Worm (Caenorhabditis elegans) whole organism, young adult: ENCODE results near the gene T05D4.2.

Experiments
- F57C9.4 ChIP-seq: sonication (generic microtip); optimal IDR thresholded peaks from 2 replicates; lab custom pipeline; 2017; ENCODE audit warnings: mild to moderate bottlenecking, missing genetic modification characterization, missing compliant biosample characterization
- K12H6.12 ChIP-seq: fragments of 200-800 bp; sonication (Bioruptor generic); optimal IDR thresholded peaks from 2 replicates; lab custom pipeline; 2018; ENCODE audit warnings: mild to moderate bottlenecking, missing genetic modification characterization, missing compliant biosample characterization
- Y53F4B.3 ChIP-seq: fragments of 200-800 bp; sonication (Bioruptor generic); IDR thresholded peaks from 2 replicates; pipeline ENCODE4 v1.3.6; 2022; ENCODE audit warnings: missing genetic modification reagents, missing genetic modification characterization, missing compliant biosample characterization
- lin-40 ChIP-seq: sonication (generic microtip); optimal IDR thresholded peaks from 2 replicates; lab custom pipeline; 2016; ENCODE audit warnings: missing genetic modification characterization, mild to moderate bottlenecking, missing compliant biosample characterization, missing genotype, missing genetic modification reagents
- madf-8 ChIP-seq: fragments of 200-800 bp; sonication (Bioruptor generic); conservative IDR thresholded peaks from 2 replicates; pipeline ENCODE4 v1.3.6; 2022; ENCODE audit warnings: missing genetic modification reagents, missing genetic modification characterization, missing compliant biosample characterization
- unc-130 ChIP-seq: sonication (generic microtip); optimal IDR thresholded peaks from 2 replicates; lab custom pipeline; 2016; ENCODE audit warnings: missing genetic modification reagents, missing genetic modification characterization, missing compliant biosample characterization
- ztf-26 ChIP-seq: sonication (generic microtip); optimal IDR thresholded peaks from 2 replicates; lab custom pipeline; 2017; ENCODE audit warnings: missing genetic modification characterization, missing compliant biosample characterization

DNA sequence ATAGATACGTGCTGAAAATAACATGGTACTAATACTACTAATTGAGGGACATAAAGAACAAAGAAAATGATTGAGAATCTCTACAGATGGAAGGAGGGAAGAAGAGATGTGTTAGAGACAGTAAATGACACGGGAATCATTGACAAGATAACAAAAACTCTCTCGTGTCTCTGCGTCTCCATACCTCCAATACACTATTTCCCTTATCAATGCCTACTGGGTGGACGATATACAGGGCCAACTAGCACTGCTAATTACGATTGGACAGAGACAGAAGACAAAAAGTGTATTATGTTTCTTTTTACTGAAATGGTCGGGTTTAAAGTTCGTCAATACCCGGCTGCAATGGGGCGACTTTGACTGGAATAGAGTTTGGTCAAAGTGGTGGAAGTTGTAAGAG is 18.3 kb downstream of the T05D4.2 start:
- no peak for TF ChIP-seq K12H6.12 (tag; lab: Kevin White, UChicago)
- no peak for TF ChIP-seq madf-8 (GFP tag; lab: Robert Waterston, UW)
- no peak for TF ChIP-seq ztf-26 (tag; lab: Kevin White, UChicago)
- no peak for TF ChIP-seq F57C9.4 (tag; lab: Kevin White, UChicago)
- no peak for TF ChIP-seq unc-130 (GFP tag; lab: Kevin White, UChicago)
- TF ChIP-seq Y53F4B.3 (GFP tag; lab: Robert Waterston, UW), result no peak
- no peak for TF ChIP-seq lin-40
